Worm (Caenorhabditis elegans): ENCODE measurements around the gene sru-25.

The sru-25 gene

DNA sequence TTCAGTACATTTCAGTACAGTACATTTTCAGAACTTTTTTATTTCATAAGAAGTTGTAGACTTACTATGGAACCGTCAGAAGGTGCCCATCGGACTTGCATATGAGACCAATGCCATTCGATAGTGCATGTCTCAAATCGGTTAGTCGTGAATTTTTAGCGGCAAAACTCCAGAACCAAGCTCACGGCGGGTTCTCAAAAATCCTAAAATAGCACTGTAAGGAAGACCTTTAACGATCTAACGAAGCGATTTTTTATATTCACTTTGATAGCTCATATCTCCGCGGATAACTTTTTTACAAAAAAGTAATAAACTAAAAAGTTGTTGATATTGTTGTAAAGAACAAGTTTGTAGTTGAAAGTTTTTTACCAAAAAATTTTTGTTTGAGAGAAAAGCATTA lies at the start of gene sru-25:
Gene sru-25 (minus strand): TSS at position 101 of the 400 bp plus-strand sequence.
- TF ChIP-seq sdc-2 (tag; optimal IDR thresholded peaks at IDR 0.05) = no peak
- TF ChIP-seq nhr-232 (tag; optimal IDR thresholded peaks at IDR 0.05) = no peak
- no peak for TF ChIP-seq lim-6 (tag; optimal IDR thresholded peaks at IDR 0.05)
- TF ChIP-seq ceh-19 (GFP tag; optimal IDR thresholded peaks at IDR 0.05) = no peak
- no peak for TF ChIP-seq hlh-6 (tag; optimal IDR thresholded peaks at IDR 0.05)
- no peak for TF ChIP-seq sox-2 (GFP tag; IDR thresholded peaks at IDR 0.05)
- no peak for TF ChIP-seq eyg-1 (tag; optimal IDR thresholded peaks at IDR 0.05)
- TF ChIP-seq fkh-10 (GFP tag; optimal IDR thresholded peaks at IDR 0.05) = no peak
- no peak for TF ChIP-seq nhr-11 (tag; optimal IDR thresholded peaks at IDR 0.05)
- TF ChIP-seq elt-4 (tag; optimal IDR thresholded peaks at IDR 0.05) = no peak
- TF ChIP-seq dve-1 (tag; optimal IDR thresholded peaks at IDR 0.05) = no peak
- no peak for TF ChIP-seq pat-9 (tag; optimal IDR thresholded peaks at IDR 0.05)

DNA sequence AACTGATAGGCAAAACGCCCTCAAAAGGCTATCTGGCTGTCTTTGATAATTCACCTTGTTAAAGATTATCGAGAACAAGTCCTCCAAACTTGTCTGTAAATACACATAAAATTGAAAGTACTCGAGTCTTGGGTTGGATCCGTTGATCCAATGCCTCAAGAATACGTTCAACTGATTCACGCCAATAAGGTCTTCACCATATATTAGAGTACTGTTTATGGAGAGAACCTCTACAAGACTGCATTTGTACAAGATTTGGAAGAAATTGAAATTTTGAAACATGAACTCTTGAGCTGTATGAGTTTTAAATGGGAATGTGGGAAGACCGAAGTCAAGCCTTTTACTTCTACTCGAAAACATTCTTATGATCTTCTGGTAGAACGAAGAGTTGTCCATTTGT lies 48.8 kb upstream of the sru-25 start:
- TF ChIP-seq npax-4 (tag; optimal IDR thresholded peaks at IDR 0.05) = no peak

DNA sequence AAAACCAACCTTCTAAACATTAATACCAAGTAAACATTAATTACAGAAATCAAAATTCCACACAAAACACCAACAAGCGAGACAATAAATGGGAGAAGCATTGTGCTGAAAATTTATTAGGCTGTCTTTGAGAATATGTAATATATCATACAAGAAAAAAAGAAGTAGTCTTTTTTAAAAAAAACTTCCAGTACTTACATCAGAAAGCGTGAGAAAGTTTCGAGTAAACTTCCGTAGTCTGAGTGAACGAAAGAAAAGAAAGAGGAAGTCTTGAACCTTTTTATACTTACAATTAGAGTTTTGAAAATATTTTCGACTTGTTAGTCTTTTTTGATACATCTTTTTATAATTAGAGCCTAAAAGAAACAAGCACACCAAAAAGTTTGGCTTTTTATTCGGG lies 45.6 kb upstream of the sru-25 start, which contains the start of gene srbc-40:
Gene srbc-40 (minus strand): TSS at position 101 of the 400 bp plus-strand sequence.
- TF ChIP-seq mec-3 (tag; optimal IDR thresholded peaks at IDR 0.05; ENCODE audit: borderline replicate concordance) = no peak
- TF ChIP-seq che-1 (tag; optimal IDR thresholded peaks at IDR 0.05) = no peak
- no peak for TF ChIP-seq ztf-16 (tag; optimal IDR thresholded peaks at IDR 0.05)
- no peak for TF ChIP-seq F13H6.1 (tag; optimal IDR thresholded peaks at IDR 0.05)
- TF ChIP-seq lim-6 (tag; optimal IDR thresholded peaks at IDR 0.05) = no peak
- no peak for TF ChIP-seq elt-4 (tag; optimal IDR thresholded peaks at IDR 0.05)
- no peak for TF ChIP-seq unc-55 (GFP tag; optimal IDR thresholded peaks at IDR 0.05)
- TF ChIP-seq nhr-232 (tag; optimal IDR thresholded peaks at IDR 0.05) = no peak

DNA sequence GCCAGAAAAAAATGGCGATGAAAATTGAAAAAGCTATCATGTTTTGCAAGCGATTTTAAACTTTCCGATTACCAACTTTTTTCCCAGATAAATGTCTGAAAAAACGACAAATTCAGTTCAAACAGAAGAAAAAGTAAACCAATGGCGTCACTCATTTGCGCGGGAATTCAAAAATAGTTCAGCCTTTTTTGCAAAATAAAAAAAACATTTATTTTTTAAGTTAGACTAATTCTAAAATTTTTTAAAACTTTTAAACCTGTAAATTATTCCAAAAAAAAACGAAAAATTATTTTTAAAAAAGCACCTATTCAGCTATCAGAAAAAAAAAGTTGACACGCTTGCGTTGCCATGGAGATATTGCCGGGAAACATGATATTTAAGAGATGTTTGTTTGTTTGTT lies 38.8 kb upstream of the sru-25 start, which contains the start of gene cyp-33C11:
Gene cyp-33C11 (minus strand): TSS at position 101 of the 400 bp plus-strand sequence.
- TF ChIP-seq unc-42 (tag; optimal IDR thresholded peaks at IDR 0.05) = no peak
- no peak for TF ChIP-seq dve-1 (tag; optimal IDR thresholded peaks at IDR 0.05)
- TF ChIP-seq tbx-2 (tag; optimal IDR thresholded peaks at IDR 0.05) = no peak
- no peak for TF ChIP-seq C08G9.2 (tag; optimal IDR thresholded peaks at IDR 0.05)
- TF ChIP-seq hlh-15 (tag; optimal IDR thresholded peaks at IDR 0.05) = no peak
- no peak for TF ChIP-seq pat-9 (tag; optimal IDR thresholded peaks at IDR 0.05)
- TF ChIP-seq fkh-6 (tag; optimal IDR thresholded peaks at IDR 0.05) = no peak
- no peak for TF ChIP-seq npax-4 (tag; optimal IDR thresholded peaks at IDR 0.05)
- no peak for TF ChIP-seq elt-4 (tag; optimal IDR thresholded peaks at IDR 0.05)

DNA sequence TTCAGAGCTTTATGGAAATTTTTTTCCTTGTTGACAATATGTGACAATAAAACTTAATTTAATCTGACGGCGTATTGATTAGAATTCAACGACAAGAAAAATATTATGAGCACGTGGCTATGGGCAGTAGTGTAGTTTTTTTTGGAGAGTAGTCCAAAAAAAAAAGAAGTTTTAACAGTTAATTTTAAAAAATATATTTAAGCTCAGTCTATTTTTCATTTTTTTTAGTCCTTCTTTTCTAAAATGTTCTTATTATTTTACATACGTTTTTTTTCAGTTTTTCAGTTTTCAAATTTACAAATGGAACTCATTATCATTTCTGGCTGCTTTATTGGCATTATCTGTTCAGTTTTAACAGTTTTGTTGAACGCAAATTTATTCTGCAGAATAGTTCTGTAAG lies 34.7 kb upstream of the sru-25 start, which contains the start of gene srbc-39:
Gene srbc-39 (plus strand): TSS at position 301 of the 400 bp plus-strand sequence.
- TF ChIP-seq pax-1 (tag; optimal IDR thresholded peaks at IDR 0.05) = no peak
- TF ChIP-seq dmd-4 (tag; optimal IDR thresholded peaks at IDR 0.05; ENCODE audit: borderline replicate concordance) = no peak
- TF ChIP-seq hlh-8 (tag; optimal IDR thresholded peaks at IDR 0.05) = no peak
- no peak for TF ChIP-seq lim-6 (tag; optimal IDR thresholded peaks at IDR 0.05)
- no peak for TF ChIP-seq F13H6.1 (tag; optimal IDR thresholded peaks at IDR 0.05)
- no peak for TF ChIP-seq ttx-3 (tag; optimal IDR thresholded peaks at IDR 0.05)
- TF ChIP-seq pha-2 (tag; optimal IDR thresholded peaks at IDR 0.05) = no peak
- no peak for TF ChIP-seq fkh-6 (tag; optimal IDR thresholded peaks at IDR 0.05)
- no peak for TF ChIP-seq T23F11.4 (GFP tag; optimal IDR thresholded peaks at IDR 0.05)
- no peak for TF ChIP-seq ceh-30 (tag; optimal IDR thresholded peaks at IDR 0.05)
- no peak for TF ChIP-seq ceh-18 (tag; optimal IDR thresholded peaks at IDR 0.05)
- no peak for TF ChIP-seq ceh-45 (GFP tag; IDR thresholded peaks at IDR 0.05)
- no peak for TF ChIP-seq nhr-232 (tag; optimal IDR thresholded peaks at IDR 0.05)
- no peak for TF ChIP-seq K02D7.2 (tag; optimal IDR thresholded peaks at IDR 0.05)
- TF ChIP-seq sdc-2 (tag; optimal IDR thresholded peaks at IDR 0.05) = no peak
- no peak for TF ChIP-seq Y22D7AL.16 (tag; optimal IDR thresholded peaks at IDR 0.05)
- no peak for TF ChIP-seq ceh-2 (tag; optimal IDR thresholded peaks at IDR 0.05)

All from whole organism, late embryonic.